Fruit fly (Drosophila melanogaster): ENCODE measurements around the gene CG3330.

CG3330 gene

DNA sequence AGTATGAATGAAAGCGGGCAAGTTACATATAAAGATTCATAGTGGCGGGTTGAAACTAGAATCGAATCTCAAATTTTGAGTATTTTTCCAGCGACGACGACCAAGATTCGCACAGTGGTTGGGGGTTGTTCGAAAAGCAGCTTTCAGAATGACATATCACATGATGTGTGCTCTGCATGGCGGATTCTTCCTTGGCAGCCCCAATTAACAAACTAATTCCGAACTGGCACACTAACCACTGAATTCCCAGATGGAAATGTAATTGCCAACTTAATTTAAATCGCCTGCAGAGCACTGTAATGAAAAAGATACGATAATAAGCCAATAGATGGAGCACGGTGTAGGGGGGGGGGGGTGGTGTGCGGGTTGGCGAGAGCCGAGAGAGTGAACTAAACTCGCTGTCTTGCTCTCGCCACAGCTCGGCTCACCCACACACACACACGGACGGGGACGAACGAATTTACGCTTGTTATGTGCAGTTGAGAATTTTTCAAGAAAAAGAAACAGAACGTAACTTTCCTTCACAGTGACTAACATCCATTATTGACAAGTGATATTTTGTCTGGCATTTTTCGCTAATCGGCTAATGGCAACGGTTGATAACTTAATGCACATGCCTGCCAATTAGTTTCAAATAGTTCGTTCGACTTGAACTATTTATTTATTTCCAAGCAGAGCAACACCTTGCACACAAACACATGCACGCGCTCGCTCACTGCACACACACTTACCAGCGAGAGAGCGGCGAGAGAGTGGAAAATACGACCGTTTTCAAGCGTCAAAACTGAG, 49.5 kb downstream of the CG3330 start:
- no peak for TF ChIP-seq ttk (optimal IDR thresholded peaks at IDR 0.05)
